Worm (Caenorhabditis elegans) whole organism, L3 larva: ENCODE results near the gene gln-5.

Experiments
- aly-2 ChIP-seq: fragments of 150-350 bp; optimal IDR thresholded peaks from 2 replicates; lab custom pipeline; 2014; ENCODE audit warnings: missing biosample characterization, missing genetic modification characterization
- ceh-16 ChIP-seq: sonication (generic microtip); optimal IDR thresholded peaks from 2 replicates; lab custom pipeline; 2017; ENCODE audit warnings: missing biosample characterization, missing genetic modification characterization
- ceh-82 ChIP-seq: fragments of 150-350 bp; optimal IDR thresholded peaks from 2 replicates; lab custom pipeline; 2014; ENCODE audit warnings: missing biosample characterization, missing genetic modification characterization
- ceh-9 ChIP-seq: sonication (generic microtip); optimal IDR thresholded peaks from 2 replicates; lab custom pipeline; 2018; ENCODE audit warnings: missing biosample characterization, missing genetic modification characterization
- daf-12 ChIP-seq: fragments of 150-350 bp; optimal IDR thresholded peaks from 2 replicates; lab custom pipeline; 2014; ENCODE audit warnings: missing biosample characterization, missing genetic modification reagents, missing genetic modification characterization
- egl-27 ChIP-seq: sonication (generic microtip); optimal IDR thresholded peaks from 4 replicates; lab custom pipeline; 2017; ENCODE audit warnings: missing biosample characterization, missing genetic modification reagents, missing genetic modification characterization
- egl-5 ChIP-seq: fragments of 150-350 bp; optimal IDR thresholded peaks from 2 replicates; lab custom pipeline; 2017; ENCODE audit warnings: missing biosample characterization, missing genetic modification reagents, missing genetic modification characterization, inconsistent platforms
- elt-2 ChIP-seq: sonication (generic microtip); optimal IDR thresholded peaks from 2 replicates; lab custom pipeline; 2016; ENCODE audit warnings: missing genetic modification reagents, mild to moderate bottlenecking, missing genetic modification characterization, missing compliant biosample characterization
- elt-3 ChIP-seq, 3 experiments: fragments of 150-350 bp in 1 of 3; sonication (generic microtip) in 2 of 3; optimal IDR thresholded peaks; 2 replicates in 2 of 3; 4 replicates in 1 of 3; lab custom pipeline; 2014 to 2017; ENCODE audit warnings: missing biosample characterization in 3 of 3, missing genetic modification characterization in 3 of 3
- eor-1 ChIP-seq, 2 experiments: fragments of 150-350 bp; optimal IDR thresholded peaks; 2 replicates each; lab custom pipeline; 2014 to 2018; ENCODE audit warnings: missing biosample characterization in 2 of 2, missing genetic modification characterization in 2 of 2
- fkh-10 ChIP-seq: sonication (generic microtip); optimal IDR thresholded peaks from 2 replicates; lab custom pipeline; 2017; ENCODE audit warnings: missing biosample characterization, missing genetic modification reagents, missing genetic modification characterization
- fkh-2 ChIP-seq: fragments of 150-350 bp; optimal IDR thresholded peaks from 2 replicates; lab custom pipeline; 2014; ENCODE audit warnings: missing biosample characterization, missing genetic modification reagents, missing genetic modification characterization
- fos-1 ChIP-seq: fragments of 150-350 bp; optimal IDR thresholded peaks from 2 replicates; lab custom pipeline; 2014; ENCODE audit warnings: missing biosample characterization, missing genetic modification characterization
- hmg-11 ChIP-seq: sonication (generic microtip); optimal IDR thresholded peaks from 2 replicates; lab custom pipeline; 2016; ENCODE audit warnings: missing genetic modification characterization, missing compliant biosample characterization
- lin-15B ChIP-seq: fragments of 150-350 bp; optimal IDR thresholded peaks from 2 replicates; lab custom pipeline; 2014; ENCODE audit warnings: missing biosample characterization, missing genetic modification characterization
- lin-39 ChIP-seq: fragments of 150-350 bp; optimal IDR thresholded peaks from 2 replicates; lab custom pipeline; 2018; ENCODE audit warnings: missing biosample characterization, missing genetic modification reagents, missing genetic modification characterization
- lsy-12 ChIP-seq: sonication (generic microtip); optimal IDR thresholded peaks from 2 replicates; lab custom pipeline; 2016; ENCODE audit warnings: mild to moderate bottlenecking, missing genetic modification characterization, missing compliant biosample characterization
- mdl-1 ChIP-seq: fragments of 150-350 bp; optimal IDR thresholded peaks from 2 replicates; lab custom pipeline; 2014; ENCODE audit warnings: missing biosample characterization, missing genetic modification characterization
- mml-1 ChIP-seq: fragments of 150-350 bp; sonication (generic microtip); optimal IDR thresholded peaks from 3 replicates; lab custom pipeline; 2014; ENCODE audit warnings: missing biosample characterization, missing genetic modification characterization
- nfya-1 ChIP-seq: sonication (generic microtip); optimal IDR thresholded peaks from 2 replicates; lab custom pipeline; 2017; ENCODE audit warnings: missing genetic modification characterization, mild to moderate bottlenecking, missing compliant biosample characterization, antibody characterized with exemption, moderate library complexity; ENCODE audit not compliant: insufficient read depth
- nhr-11 ChIP-seq: fragments of 150-350 bp; optimal IDR thresholded peaks from 2 replicates; lab custom pipeline; 2014; ENCODE audit warnings: missing biosample characterization, missing genetic modification characterization
- nhr-12 ChIP-seq: fragments of 150-350 bp; optimal IDR thresholded peaks from 2 replicates; lab custom pipeline; 2014; ENCODE audit warnings: missing biosample characterization, missing genetic modification characterization
- nhr-23 ChIP-seq: fragments of 150-350 bp; optimal IDR thresholded peaks from 2 replicates; lab custom pipeline; 2014; ENCODE audit warnings: missing biosample characterization, missing genetic modification reagents, missing genetic modification characterization
- nhr-237 ChIP-seq: fragments of 150-350 bp; optimal IDR thresholded peaks from 2 replicates; lab custom pipeline; 2014; ENCODE audit warnings: missing biosample characterization, missing genetic modification characterization
- nhr-25 ChIP-seq: sonication (generic microtip); optimal IDR thresholded peaks from 2 replicates; lab custom pipeline; 2017; ENCODE audit warnings: missing biosample characterization, missing genetic modification characterization
- nhr-28 ChIP-seq: fragments of 150-350 bp; optimal IDR thresholded peaks from 2 replicates; lab custom pipeline; 2014; ENCODE audit warnings: missing biosample characterization, missing genetic modification characterization
- nhr-43 ChIP-seq: sonication (generic microtip); optimal IDR thresholded peaks from 2 replicates; lab custom pipeline; 2016; ENCODE audit warnings: mild to moderate bottlenecking, missing genetic modification characterization, missing compliant biosample characterization; ENCODE audit not compliant: poor library complexity, severe bottlenecking
- nhr-67 ChIP-seq: fragments of 150-350 bp; optimal IDR thresholded peaks from 2 replicates; lab custom pipeline; 2014; ENCODE audit warnings: missing biosample characterization, missing genetic modification characterization
- nhr-76 ChIP-seq: fragments of 150-350 bp; sonication (generic microtip); optimal IDR thresholded peaks from 5 replicates; lab custom pipeline; 2014; ENCODE audit warnings: missing biosample characterization, missing genetic modification characterization
- pha-4 ChIP-seq: fragments of 150-350 bp; optimal IDR thresholded peaks from 2 replicates; lab custom pipeline; 2014; ENCODE audit warnings: missing biosample characterization, missing genetic modification reagents, missing genetic modification characterization
- pqm-1 ChIP-seq: fragments of 150-350 bp; optimal IDR thresholded peaks from 2 replicates; lab custom pipeline; 2017; ENCODE audit warnings: missing biosample characterization, missing genetic modification characterization, inconsistent platforms
- sea-2 ChIP-seq: fragments of 150-350 bp; sonication (generic microtip); optimal IDR thresholded peaks from 4 replicates; lab custom pipeline; 2014; ENCODE audit warnings: missing biosample characterization, missing genetic modification reagents, missing genetic modification characterization
- skn-1 ChIP-seq: fragments of 150-350 bp; optimal IDR thresholded peaks from 2 replicates; lab custom pipeline; 2014; ENCODE audit warnings: missing biosample characterization, missing genetic modification characterization
- snpc-4 ChIP-seq: fragments of 150-350 bp; optimal IDR thresholded peaks from 2 replicates; lab custom pipeline; 2014; ENCODE audit warnings: missing biosample characterization, missing genetic modification characterization
- tbx-2 ChIP-seq: sonication (generic microtip); optimal IDR thresholded peaks from 2 replicates; lab custom pipeline; 2016; ENCODE audit warnings: mild to moderate bottlenecking, missing genetic modification characterization, missing compliant biosample characterization
- unc-39 ChIP-seq: sonication (generic microtip); optimal IDR thresholded peaks from 4 replicates; lab custom pipeline; 2017; ENCODE audit warnings: missing biosample characterization, missing genetic modification characterization
- unc-62 ChIP-seq: fragments of 150-350 bp; sonication (generic microtip); optimal IDR thresholded peaks from 4 replicates; lab custom pipeline; 2014; ENCODE audit warnings: missing biosample characterization, missing genetic modification reagents, missing genetic modification characterization
- ztf-11 ChIP-seq: fragments of 150-350 bp; optimal IDR thresholded peaks from 2 replicates; lab custom pipeline; 2014; ENCODE audit warnings: missing biosample characterization, missing genetic modification characterization
- ztf-4 ChIP-seq: fragments of 150-350 bp; optimal IDR thresholded peaks from 2 replicates; lab custom pipeline; 2014; ENCODE audit warnings: missing biosample characterization, missing genetic modification characterization

gln-5 gene

DNA sequence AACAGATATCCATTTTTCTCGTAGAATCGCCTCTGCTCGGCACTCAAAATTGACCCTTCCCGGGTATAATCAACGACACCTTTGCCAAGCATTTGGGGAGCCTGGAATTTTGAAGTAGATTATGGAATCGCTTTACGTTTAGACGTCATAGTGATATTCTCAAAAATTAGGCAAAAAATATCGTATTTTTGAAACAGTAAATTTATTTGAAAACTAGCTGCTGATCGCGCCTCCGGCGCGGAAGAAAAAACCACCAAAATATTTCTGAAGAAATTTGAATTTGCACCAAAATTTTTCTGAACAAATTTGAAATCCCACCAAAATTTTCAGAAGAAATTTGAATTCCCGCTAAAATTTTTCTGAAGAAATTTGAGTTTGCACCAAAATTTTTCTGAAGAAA is 11.1 kb downstream of the gln-5 start, which contains the start of gene ZK550.6:
Gene ZK550.6, minus strand, starts transcription at position 101 of the 400 bp plus-strand sequence.
- TF ChIP-seq aly-2 (no peak), ceh-16 (tag; lab: Kevin White, UChicago) (no peak), elt-3 (tag; optimal IDR thresholded peaks at IDR 0.05; lab: Kevin White, UChicago) (no peak)

DNA sequence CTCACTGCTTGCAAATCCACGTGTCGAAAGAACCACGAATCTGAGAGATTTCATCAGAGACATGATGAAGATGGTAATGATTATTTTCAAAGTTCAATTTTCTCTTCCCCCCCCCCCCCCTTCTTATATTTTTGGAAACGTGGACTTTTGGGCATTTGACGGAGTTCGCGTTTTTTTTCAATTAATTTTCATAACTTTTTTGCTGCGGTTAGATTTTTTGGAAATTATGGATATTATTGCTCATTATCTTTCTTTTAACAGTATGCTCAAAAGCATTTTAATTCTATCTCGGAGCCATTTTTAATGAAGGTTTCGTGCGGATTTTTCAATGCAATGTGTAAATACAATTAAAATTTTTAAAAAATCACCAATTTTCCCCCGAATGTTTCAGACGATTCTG is 14.1 kb downstream of the gln-5 start, which contains the start of gene phyh-1:
Gene phyh-1, minus strand, starts transcription at position 101 of the 400 bp plus-strand sequence.
- TF ChIP-seq egl-27 (tag; lab: Kevin White, UChicago): no peak
- TF ChIP-seq egl-5 (tag; lab: Kevin White, UChicago): no peak
- no peak for TF ChIP-seq lin-39 (tag; lab: Kevin White, UChicago)
- TF ChIP-seq sea-2: no peak
- no peak for TF ChIP-seq fkh-2 (tag; lab: Kevin White, UChicago)
- TF ChIP-seq ceh-16 (tag; lab: Kevin White, UChicago): no peak
- no peak for TF ChIP-seq ztf-11 (tag; lab: Kevin White, UChicago)
- TF ChIP-seq elt-2 (tag; lab: Kevin White, UChicago): no peak
- no peak for TF ChIP-seq nhr-43 (tag; lab: Kevin White, UChicago)
- TF ChIP-seq tbx-2 (tag; lab: Kevin White, UChicago): no peak
- TF ChIP-seq unc-62 (GFP tag; lab: Kevin White, UChicago): no peak
- no peak for TF ChIP-seq aly-2
- TF ChIP-seq ztf-4 (tag; lab: Kevin White, UChicago): no peak
- TF ChIP-seq pqm-1 (tag; lab: Kevin White, UChicago): no peak
- TF ChIP-seq mdl-1 (tag; lab: Kevin White, UChicago): no peak
- TF ChIP-seq mml-1 (tag; lab: Kevin White, UChicago): no peak
- TF ChIP-seq ceh-82 (tag; lab: Kevin White, UChicago): no peak
- no peak for TF ChIP-seq hmg-11 (tag; lab: Kevin White, UChicago)
- no peak for TF ChIP-seq skn-1

ce11 chrIV:17258824-17259223 is 14.6 kb downstream of the gln-5 start:
- TF ChIP-seq egl-27 (tag; lab: Kevin White, UChicago): no peak
- TF ChIP-seq egl-5 (tag; lab: Kevin White, UChicago): no peak
- TF ChIP-seq ceh-82 (tag; lab: Kevin White, UChicago): no peak
- TF ChIP-seq snpc-4: no peak
- TF ChIP-seq nhr-76 (tag; lab: Kevin White, UChicago): no peak
- no peak for TF ChIP-seq lsy-12 (tag; lab: Kevin White, UChicago)
- no peak for TF ChIP-seq elt-2 (tag; lab: Kevin White, UChicago)
- no peak for TF ChIP-seq eor-1 (tag; optimal IDR thresholded peaks at IDR 0.05; lab: Kevin White, UChicago)
- no peak for TF ChIP-seq lin-15B (tag; lab: Kevin White, UChicago)
- TF ChIP-seq nhr-28 (tag; lab: Kevin White, UChicago): no peak
- TF ChIP-seq ztf-11 (tag; lab: Kevin White, UChicago): no peak
- TF ChIP-seq fos-1 (tag; lab: Kevin White, UChicago): no peak
- no peak for TF ChIP-seq nhr-25 (tag; lab: Kevin White, UChicago)
- TF ChIP-seq hmg-11 (tag; lab: Kevin White, UChicago): no peak

DNA sequence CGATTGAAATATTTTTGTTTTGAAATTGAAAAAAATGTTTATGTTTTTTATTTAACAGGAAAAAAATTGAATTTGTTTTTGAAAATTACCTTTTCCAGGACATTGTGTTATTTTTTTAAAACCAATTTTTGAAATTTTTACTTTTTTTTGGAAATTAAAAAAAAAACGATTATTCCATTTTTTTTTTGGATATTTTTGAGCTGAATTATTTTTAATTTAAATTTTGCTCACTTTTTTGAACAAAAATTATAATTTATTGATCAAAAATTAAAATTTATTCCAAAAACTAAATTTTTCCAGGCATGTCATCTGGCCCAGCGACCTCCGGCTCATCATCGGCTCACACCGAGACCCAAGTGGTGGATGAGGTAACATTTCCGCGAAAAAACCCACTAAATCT is 18.5 kb downstream of the gln-5 start, which contains the start of gene gtf-2E1:
Gene gtf-2E1, plus strand, starts transcription at position 301 of the 400 bp plus-strand sequence.
- TF ChIP-seq lsy-12 (tag; lab: Kevin White, UChicago) (no peak), eor-1 (tag; optimal IDR thresholded peaks at IDR 0.05; lab: Kevin White, UChicago) (no peak), lin-39 (tag; lab: Kevin White, UChicago) (no peak), nhr-43 (tag; lab: Kevin White, UChicago) (no peak), elt-2 (tag; lab: Kevin White, UChicago) (no peak), fkh-10 (GFP tag; lab: Kevin White, UChicago) (no peak), nhr-25 (tag; lab: Kevin White, UChicago) (no peak), nhr-11 (no peak), elt-3 (tag; optimal IDR thresholded peaks at IDR 0.05; lab: Kevin White, UChicago) (no peak), nhr-76 (tag; lab: Kevin White, UChicago) (no peak), nhr-12 (tag; lab: Kevin White, UChicago) (no peak), pha-4 (no peak), fos-1 (tag; lab: Kevin White, UChicago) (no peak), snpc-4 (no peak), lin-15B (tag; lab: Kevin White, UChicago) (no peak)

DNA sequence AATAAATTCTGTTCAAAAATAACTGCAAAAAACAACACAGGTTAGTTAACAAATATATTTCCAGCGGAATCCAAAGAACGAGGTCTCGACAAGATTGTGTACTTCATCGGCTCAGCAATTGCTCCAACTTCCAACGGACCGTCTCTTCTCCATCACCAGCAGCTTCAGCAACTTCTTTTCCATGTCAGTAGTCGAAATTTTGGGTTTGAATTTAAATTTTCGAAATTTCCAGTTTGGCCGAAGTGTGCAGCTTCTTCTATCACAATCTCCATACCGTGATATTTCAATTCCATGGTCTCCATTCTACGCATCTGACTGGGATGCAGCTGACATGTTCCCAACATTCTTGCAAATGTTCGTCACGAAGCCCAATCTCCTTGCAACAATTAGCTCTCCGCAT is 20.0 kb downstream of the gln-5 start:
- no peak for TF ChIP-seq egl-27 (tag; lab: Kevin White, UChicago)
- no peak for TF ChIP-seq nhr-237 (tag; lab: Kevin White, UChicago)
- TF ChIP-seq hmg-11 (tag; lab: Kevin White, UChicago): no peak
- no peak for TF ChIP-seq daf-12 (tag; lab: Kevin White, UChicago)
- TF ChIP-seq ztf-4 (tag; lab: Kevin White, UChicago): no peak
- no peak for TF ChIP-seq lin-15B (tag; lab: Kevin White, UChicago)
- TF ChIP-seq unc-62 (GFP tag; lab: Kevin White, UChicago): no peak
- TF ChIP-seq sea-2: no peak
- no peak for TF ChIP-seq fkh-2 (tag; lab: Kevin White, UChicago)
- no peak for TF ChIP-seq nhr-67 (tag; lab: Kevin White, UChicago)
- TF ChIP-seq nfya-1 (tag; lab: Kevin White, UChicago): no peak
- no peak for TF ChIP-seq egl-5 (tag; lab: Kevin White, UChicago)
- TF ChIP-seq unc-39 (tag; lab: Kevin White, UChicago): no peak
- no peak for TF ChIP-seq pha-4
- TF ChIP-seq snpc-4: no peak
- TF ChIP-seq ceh-16 (tag; lab: Kevin White, UChicago): no peak
- TF ChIP-seq ceh-9 (tag; lab: Kevin White, UChicago): no peak
- TF ChIP-seq nhr-23: no peak
